Fruit fly (Drosophila melanogaster): ENCODE measurements around the gene Hk.

Hk gene

DNA sequence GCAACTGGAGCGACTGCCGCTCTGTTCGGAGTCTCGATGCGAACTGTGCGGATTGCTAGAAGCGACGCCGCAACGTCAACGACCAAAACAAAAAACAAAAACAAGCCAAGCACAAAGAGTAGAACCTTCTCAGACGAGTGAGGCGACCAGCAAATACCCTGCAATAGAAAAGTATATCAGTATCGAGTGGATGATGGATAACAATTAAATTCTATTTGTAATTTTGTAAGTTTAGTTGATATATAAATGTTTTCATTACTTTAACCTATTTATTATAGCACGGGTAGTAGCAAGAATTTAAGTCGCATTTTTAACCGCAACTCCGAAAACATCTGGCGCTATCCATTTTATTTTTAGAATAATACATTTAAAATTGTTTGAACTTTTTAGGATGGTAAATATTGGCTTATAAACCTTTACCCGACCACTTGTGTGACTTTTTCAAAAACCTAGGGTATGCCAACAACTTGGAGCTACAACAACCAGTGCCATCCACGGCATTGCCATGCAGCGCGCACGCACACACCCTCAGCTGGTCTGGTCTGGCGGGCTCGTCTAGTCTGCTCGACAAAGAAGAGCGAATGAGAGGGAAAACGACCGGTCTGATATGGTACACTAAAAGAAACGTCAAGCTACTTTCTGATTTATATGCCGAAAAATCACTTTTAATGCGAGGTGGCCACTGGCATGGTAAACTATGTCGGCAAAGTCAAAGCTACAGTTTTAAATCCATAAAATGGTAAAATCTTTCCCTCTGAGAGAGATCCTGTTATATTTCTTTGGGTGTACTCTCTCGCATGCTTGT is 2.1 kb upstream of the Hk start, which contains the start of gene CG12643 (continued):
- TF ChIP-seq Neu2 (GFP tag; optimal IDR thresholded peaks at IDR 0.05; ENCODE audit: borderline replicate concordance) (peak; percentile 78), HLH3B (GFP tag; IDR thresholded peaks at IDR 0.05) (peak; percentile 95), Six4 (GFP tag; optimal IDR thresholded peaks at IDR 0.05) (peak; percentile 85), ase (GFP tag; IDR thresholded peaks at IDR 0.05) (peak; percentile 86), CG34422 (GFP tag; IDR thresholded peaks at IDR 0.05) (peak; percentile 94), CG1792 (GFP tag; optimal IDR thresholded peaks at IDR 0.05) (peak; percentile 90), CG17829 (tag; optimal IDR thresholded peaks at IDR 0.05) (peak; percentile 67), stwl (tag; optimal IDR thresholded peaks at IDR 0.05) (no peak), Atf-2 (GFP tag; optimal IDR thresholded peaks at IDR 0.05) (peak; percentile 84), CG6254 (GFP tag; optimal IDR thresholded peaks at IDR 0.05) (peak; percentile 65), NC2α (GFP tag; optimal IDR thresholded peaks at IDR 0.05) (peak; percentile 92), oc (tag; optimal IDR thresholded peaks at IDR 0.05) (peak; percentile 89), CG9797 (GFP tag; optimal IDR thresholded peaks at IDR 0.05) (peak; percentile 21), zfh1 (GFP tag; IDR thresholded peaks at IDR 0.05) (peak; percentile 96), CG15601 (tag; optimal IDR thresholded peaks at IDR 0.05) (peak; percentile 72), CG30403 (GFP tag; optimal IDR thresholded peaks at IDR 0.05) (peak; percentile 88), grau (tag; optimal IDR thresholded peaks at IDR 0.05) (peak; percentile 85), bcd (GFP tag; optimal IDR thresholded peaks at IDR 0.05) (peak; percentile 84), shn (GFP tag; optimal IDR thresholded peaks at IDR 0.05) (peak; percentile 93), al (GFP tag; IDR thresholded peaks at IDR 0.05) (peak; percentile 73), CG17802 (tag; optimal IDR thresholded peaks at IDR 0.05) (peak; percentile 80), CG3847 (GFP tag; IDR thresholded peaks at IDR 0.05) (peak; percentile 73), CG34224 (GFP tag; IDR thresholded peaks at IDR 0.05; ENCODE audit: partially characterized antibody) (no peak), ham (GFP tag; IDR thresholded peaks at IDR 0.05) (peak; percentile 35), Xrp1 (GFP tag; IDR thresholded peaks at IDR 0.05) (peak; percentile 89), wek (GFP tag; optimal IDR thresholded peaks at IDR 0.05) (peak; percentile 76), sd (tag; optimal IDR thresholded peaks at IDR 0.05) (peak; percentile 61), Nf-YA (GFP tag; IDR thresholded peaks at IDR 0.05) (peak; percentile 81; the same call in 1 of the 2 replicates), Elba2 (GFP tag; optimal IDR thresholded peaks at IDR 0.05) (no peak), CG3407 (GFP tag; optimal IDR thresholded peaks at IDR 0.05) (peak; percentile 85), CG16815 (GFP tag; optimal IDR thresholded peaks at IDR 0.05) (peak; percentile 65), Oli (tag; optimal IDR thresholded peaks at IDR 0.05) (peak; percentile 78), CG1529 (GFP tag; optimal IDR thresholded peaks at IDR 0.05) (peak; percentile 75), Bteb2 (GFP tag; optimal IDR thresholded peaks at IDR 0.05) (peak; percentile 80), CG18764 (GFP tag; optimal IDR thresholded peaks at IDR 0.05) (peak; percentile 89), CkIIα-i1 (GFP tag; IDR thresholded peaks at IDR 0.05) (peak; percentile 87), CG14441 (GFP tag; IDR thresholded peaks at IDR 0.05) (peak; percentile 93), Asciz (GFP tag; optimal IDR thresholded peaks at IDR 0.05) (peak; percentile 77), ATbp (GFP tag; optimal IDR thresholded peaks at IDR 0.05) (peak; percentile 94), caup (GFP tag; optimal IDR thresholded peaks at IDR 0.05; ENCODE audit: severe bottlenecking) (peak; percentile 80), ind (GFP tag; optimal IDR thresholded peaks at IDR 0.05) (peak; percentile 94), en (GFP tag; optimal IDR thresholded peaks at IDR 0.05) (peak; percentile 87), vfl (GFP tag; optimal IDR thresholded peaks at IDR 0.05) (peak; percentile 75), run (tag; optimal IDR thresholded peaks at IDR 0.05) (peak; percentile 63), Lpt (GFP tag; optimal IDR thresholded peaks at IDR 0.05) (no peak), CG7987 (GFP tag; optimal IDR thresholded peaks at IDR 0.05) (peak; percentile 64), pho (GFP tag; optimal IDR thresholded peaks at IDR 0.05) (peak; percentile 90), NK7.1 (GFP tag; optimal IDR thresholded peaks at IDR 0.05) (peak; percentile 86), mam (GFP tag; optimal IDR thresholded peaks at IDR 0.05) (peak; percentile 91)

Measured in whole organism, embryonic.